Fruit fly (Drosophila melanogaster) whole organism, embryonic: Measurements from ENCODE around the gene Frmd5.

Experiments
- Atf3 ChIP-seq: fragments of 200-800 bp; sonication (Bioruptor generic); optimal IDR thresholded peaks from 3 replicates; lab custom pipeline; 2016; ENCODE audit warnings: missing biosample characterization, missing genetic modification characterization
- BtbVII ChIP-seq: fragments of 200-800 bp; sonication (Bioruptor generic); optimal IDR thresholded peaks from 3 replicates; lab custom pipeline; 2017; ENCODE audit warnings: missing biosample characterization, mild to moderate bottlenecking, missing genetic modification characterization
- CG10147 ChIP-seq: fragments of 200-800 bp; sonication (Bioruptor generic); optimal IDR thresholded peaks from 2 replicates; lab custom pipeline; 2019; ENCODE audit warnings: missing biosample characterization, mild to moderate bottlenecking, missing genetic modification characterization, moderate library complexity
- CG10274 ChIP-seq: fragments of 200-800 bp; sonication (Bioruptor generic); optimal IDR thresholded peaks from 3 replicates; lab custom pipeline; 2017; ENCODE audit warnings: missing biosample characterization, mild to moderate bottlenecking, missing genetic modification characterization
- CG10543 ChIP-seq: fragments of 200-800 bp; sonication (Bioruptor generic); optimal IDR thresholded peaks from 3 replicates; lab custom pipeline; 2017; ENCODE audit warnings: missing biosample characterization, mild to moderate bottlenecking, missing genetic modification characterization, moderate library complexity
- CG11085 ChIP-seq: fragments of 200-800 bp; sonication (Bioruptor generic); IDR thresholded peaks from 2 replicates; pipeline ENCODE4 v1.3.6; 2022; ENCODE audit warnings: missing biosample characterization, missing genetic modification characterization
- CG11723 ChIP-seq: fragments of 200-800 bp; sonication (Bioruptor generic); optimal IDR thresholded peaks from 2 replicates; lab custom pipeline; 2017; ENCODE audit warnings: missing biosample characterization, mild to moderate bottlenecking, missing genetic modification characterization
- CG12942 ChIP-seq: fragments of 200-800 bp; sonication (Bioruptor generic); optimal IDR thresholded peaks from 3 replicates; lab custom pipeline; 2016; ENCODE audit warnings: missing biosample characterization, missing genetic modification characterization
- CG13123 ChIP-seq: fragments of 200-800 bp; sonication (Bioruptor generic); optimal IDR thresholded peaks from 2 replicates; lab custom pipeline; 2016; ENCODE audit warnings: missing biosample characterization, missing genetic modification characterization
- CG13894 ChIP-seq: fragments of 200-800 bp; sonication (Bioruptor generic); optimal IDR thresholded peaks from 3 replicates; lab custom pipeline; 2018; ENCODE audit warnings: missing biosample characterization, mild to moderate bottlenecking, missing genetic modification characterization, moderate library complexity
- CG14710 ChIP-seq: fragments of 200-800 bp; sonication (Bioruptor generic); optimal IDR thresholded peaks from 3 replicates; lab custom pipeline; 2019; ENCODE audit warnings: missing biosample characterization, mild to moderate bottlenecking, missing genetic modification characterization, moderate library complexity
- CG1529 ChIP-seq: fragments of 200-800 bp; sonication (Bioruptor generic); optimal IDR thresholded peaks from 3 replicates; lab custom pipeline; 2018; ENCODE audit warnings: missing biosample characterization, missing genetic modification characterization
- CG15514 ChIP-seq: fragments of 200-800 bp; sonication (Bioruptor generic); optimal IDR thresholded peaks from 3 replicates; lab custom pipeline; 2017; ENCODE audit warnings: missing biosample characterization, missing genetic modification characterization, mild to moderate bottlenecking, moderate library complexity, missing genetic modification reagents
- CG16815 ChIP-seq: fragments of 200-800 bp; sonication (Bioruptor generic); optimal IDR thresholded peaks from 3 replicates; lab custom pipeline; 2017; ENCODE audit warnings: missing biosample characterization, mild to moderate bottlenecking, missing genetic modification characterization
- CG17612 ChIP-seq: fragments of 200-800 bp; sonication (Bioruptor generic); IDR thresholded peaks from 2 replicates; pipeline ENCODE4 v1.3.6; 2022; ENCODE audit warnings: missing biosample characterization, missing genetic modification characterization
- CG17802 ChIP-seq: fragments of 200-800 bp; sonication (Bioruptor generic); optimal IDR thresholded peaks from 2 replicates; lab custom pipeline; 2018; ENCODE audit warnings: missing biosample characterization, mild to moderate bottlenecking, missing genetic modification characterization, moderate library complexity
- CG18764 ChIP-seq: fragments of 200-800 bp; sonication (Bioruptor generic); optimal IDR thresholded peaks from 3 replicates; lab custom pipeline; 2016; ENCODE audit warnings: missing biosample characterization, missing genetic modification characterization
- CG2202 ChIP-seq: fragments of 200-800 bp; sonication (Bioruptor generic); optimal IDR thresholded peaks from 2 replicates; lab custom pipeline; 2018; ENCODE audit warnings: missing biosample characterization, mild to moderate bottlenecking, missing genetic modification characterization
- CG2875 ChIP-seq: fragments of 200-800 bp; sonication (Bioruptor generic); optimal IDR thresholded peaks from 2 replicates; lab custom pipeline; 2017; ENCODE audit warnings: missing biosample characterization, mild to moderate bottlenecking, missing genetic modification characterization, missing genetic modification reagents
- CG30020 ChIP-seq: fragments of 200-800 bp; optimal IDR thresholded peaks from 2 replicates; lab custom pipeline; 2019; ENCODE audit warnings: missing biosample characterization, mild to moderate bottlenecking, missing genetic modification characterization, moderate library complexity
- CG3065 ChIP-seq: fragments of 200-800 bp; sonication (Bioruptor generic); optimal IDR thresholded peaks from 2 replicates; lab custom pipeline; 2016; ENCODE audit warnings: missing biosample characterization, missing genetic modification characterization
- CG3163 ChIP-seq: fragments of 200-800 bp; sonication (Bioruptor generic); optimal IDR thresholded peaks from 3 replicates; lab custom pipeline; 2016; ENCODE audit warnings: missing biosample characterization, missing genetic modification characterization
- CG6683 ChIP-seq: fragments of 200-800 bp; sonication (Bioruptor generic); optimal IDR thresholded peaks from 2 replicates; lab custom pipeline; 2017; ENCODE audit warnings: missing biosample characterization, mild to moderate bottlenecking, missing genetic modification characterization, missing genetic modification reagents
- CG8944 ChIP-seq: fragments of 200-800 bp; sonication (Bioruptor generic); optimal IDR thresholded peaks from 3 replicates; lab custom pipeline; 2016; ENCODE audit warnings: missing biosample characterization, missing genetic modification characterization
- CG9932 ChIP-seq: fragments of 200-800 bp; sonication (Bioruptor generic); IDR thresholded peaks from 2 replicates; pipeline ENCODE4 v1.3.6; 2022; ENCODE audit warnings: missing biosample characterization, missing genetic modification characterization
- Ets97D ChIP-seq: fragments of 200-800 bp; sonication (Bioruptor generic); optimal IDR thresholded peaks from 3 replicates; lab custom pipeline; 2016; ENCODE audit warnings: missing biosample characterization, missing genetic modification characterization
- HmgZ ChIP-seq: fragments of 200-800 bp; sonication (Bioruptor generic); optimal IDR thresholded peaks from 2 replicates; lab custom pipeline; 2018; ENCODE audit warnings: missing biosample characterization, mild to moderate bottlenecking, missing genetic modification characterization
- NFAT ChIP-seq: fragments of 200-800 bp; sonication (Bioruptor generic); IDR thresholded peaks from 2 replicates; pipeline ENCODE4 v1.3.6; 2022; ENCODE audit warnings: missing biosample characterization, missing genetic modification characterization
- Nf-YB ChIP-seq: fragments of 200-800 bp; sonication (Bioruptor generic); optimal IDR thresholded peaks from 3 replicates; lab custom pipeline; 2019; ENCODE audit warnings: missing biosample characterization, mild to moderate bottlenecking, missing genetic modification characterization, moderate library complexity
- Taf1 ChIP-seq: fragments of 200-800 bp; sonication (Bioruptor generic); IDR thresholded peaks from 2 replicates; pipeline ENCODE4 v1.3.6; 2022; ENCODE audit warnings: missing biosample characterization, missing genetic modification characterization
- cg ChIP-seq: fragments of 200-800 bp; sonication (Bioruptor generic); optimal IDR thresholded peaks from 3 replicates; lab custom pipeline; 2019; ENCODE audit warnings: missing biosample characterization, mild to moderate bottlenecking, missing genetic modification characterization, moderate library complexity
- croc ChIP-seq: fragments of 200-800 bp; sonication (Bioruptor generic); conservative IDR thresholded peaks from 3 replicates; pipeline ENCODE4 v1.3.6; 2022; ENCODE audit warnings: missing biosample characterization, missing genetic modification characterization
- emc ChIP-seq: fragments of 200-800 bp; sonication (Bioruptor generic); optimal IDR thresholded peaks from 2 replicates; lab custom pipeline; 2016; ENCODE audit warnings: missing biosample characterization, missing genetic modification characterization
- esg ChIP-seq: fragments of 200-800 bp; sonication (Bioruptor generic); conservative IDR thresholded peaks from 2 replicates; pipeline ENCODE4 v1.3.6; 2022; ENCODE audit warnings: missing biosample characterization, missing genetic modification characterization
- gt ChIP-seq: fragments of 200-800 bp; sonication (Bioruptor generic); IDR thresholded peaks from 2 replicates; pipeline ENCODE4 v1.3.6; 2022; ENCODE audit warnings: missing biosample characterization, missing genetic modification characterization
- ind ChIP-seq: fragments of 200-800 bp; sonication (Bioruptor generic); optimal IDR thresholded peaks from 3 replicates; lab custom pipeline; 2016; ENCODE audit warnings: missing biosample characterization, missing genetic modification characterization
- jing ChIP-seq: fragments of 200-800 bp; sonication (Bioruptor generic); optimal IDR thresholded peaks from 2 replicates; lab custom pipeline; 2018; ENCODE audit warnings: missing biosample characterization, mild to moderate bottlenecking, missing genetic modification characterization
- nerfin-2 ChIP-seq: fragments of 200-800 bp; sonication (Bioruptor generic); IDR thresholded peaks from 2 replicates; pipeline ENCODE4 v1.3.6; 2022; ENCODE audit warnings: missing biosample characterization, missing genetic modification characterization; ENCODE audit not compliant: partially characterized antibody
- nmo ChIP-seq: fragments of 200-800 bp; sonication (Bioruptor generic); optimal IDR thresholded peaks from 2 replicates; lab custom pipeline; 2018; ENCODE audit warnings: missing biosample characterization, mild to moderate bottlenecking, missing genetic modification characterization, moderate library complexity
- odd ChIP-seq: fragments of 200-800 bp; sonication (Bioruptor generic); optimal IDR thresholded peaks from 2 replicates; lab custom pipeline; 2017; ENCODE audit warnings: missing biosample characterization, mild to moderate bottlenecking, missing genetic modification characterization
- peb ChIP-seq: fragments of 200-800 bp; sonication (Bioruptor generic); IDR thresholded peaks from 2 replicates; pipeline ENCODE4 v1.3.6; 2022; ENCODE audit warnings: missing biosample characterization, missing genetic modification characterization
- phol ChIP-seq: fragments of 200-800 bp; sonication (Bioruptor generic); optimal IDR thresholded peaks from 3 replicates; lab custom pipeline; 2018; ENCODE audit warnings: missing biosample characterization, mild to moderate bottlenecking, missing genetic modification characterization, moderate library complexity
- row ChIP-seq: fragments of 200-800 bp; sonication (Bioruptor generic); IDR thresholded peaks from 3 replicates; pipeline ENCODE4 v1.3.6; 2022; ENCODE audit warnings: missing biosample characterization, missing genetic modification characterization
- sens-2 ChIP-seq: fragments of 200-800 bp; sonication (Bioruptor generic); IDR thresholded peaks from 2 replicates; pipeline ENCODE4 v1.3.6; 2022; ENCODE audit warnings: missing biosample characterization, missing genetic modification characterization
- tin ChIP-seq: fragments of 200-800 bp; sonication (Bioruptor generic); optimal IDR thresholded peaks from 3 replicates; lab custom pipeline; 2016; ENCODE audit warnings: missing biosample characterization, missing genetic modification characterization
- tll ChIP-seq, 2 experiments: fragments of 200-800 bp in 1 of 2; fragments of >200 bp in 1 of 2; sonication (Bioruptor generic) in 1 of 2; optimal IDR thresholded peaks; 2 replicates each; lab custom pipeline; 2017 to 2019; ENCODE audit warnings: missing biosample characterization in 2 of 2, missing genetic modification characterization in 2 of 2, mild to moderate bottlenecking in 1 of 2, moderate library complexity in 1 of 2
- trh ChIP-seq: fragments of 200-800 bp; sonication (Bioruptor generic); optimal IDR thresholded peaks from 2 replicates; lab custom pipeline; 2016; ENCODE audit warnings: missing biosample characterization, missing genetic modification characterization
- vfl ChIP-seq: fragments of 200-800 bp; sonication (Bioruptor generic); optimal IDR thresholded peaks from 2 replicates; lab custom pipeline; 2016; ENCODE audit warnings: missing biosample characterization, missing genetic modification characterization
- zen ChIP-seq: fragments of 200-800 bp; sonication (Bioruptor generic); optimal IDR thresholded peaks from 3 replicates; lab custom pipeline; 2018; ENCODE audit warnings: missing biosample characterization, mild to moderate bottlenecking, missing genetic modification characterization, moderate library complexity

The Frmd5 gene

DNA sequence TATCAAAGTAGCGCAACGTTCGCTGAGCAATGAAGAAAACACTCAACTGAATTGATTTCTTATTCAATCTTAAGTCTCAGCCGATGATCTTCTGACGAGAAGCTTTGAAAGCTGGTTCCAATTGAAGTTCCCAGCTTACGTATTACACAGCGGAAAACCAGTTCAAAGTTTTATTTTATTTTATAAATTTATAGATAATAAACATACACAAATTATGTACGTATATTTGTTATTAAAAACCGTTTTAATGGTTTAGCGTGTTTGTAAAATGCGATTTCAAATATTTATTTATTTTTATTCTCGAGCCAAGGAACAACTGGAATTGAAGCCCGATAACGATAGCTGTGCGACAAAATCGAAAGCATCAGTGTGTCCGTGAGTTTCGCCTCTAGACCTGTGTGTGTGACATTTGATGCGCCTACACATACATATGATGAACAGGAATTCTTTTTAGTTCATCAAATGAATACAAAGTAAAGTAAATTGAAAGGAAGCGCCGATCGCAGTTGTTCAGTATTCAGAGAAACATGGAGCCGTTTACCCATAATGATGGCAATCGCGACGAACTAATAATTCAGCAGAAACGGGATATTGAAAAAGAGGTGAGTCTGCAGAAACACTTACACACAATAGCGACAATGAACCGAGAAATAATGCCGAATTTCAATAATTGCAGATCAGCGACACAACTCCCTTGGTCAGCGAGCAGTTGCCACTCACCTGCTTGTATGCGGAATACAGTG lies 37.6 kb upstream of the Frmd5 start, which contains the start of the genes CG5390 and CG4968 (continued):
- TF ChIP-seq phol (tag; lab: Kevin White, UChicago), result peak; percentile 70
- TF ChIP-seq CG15514, result peak; percentile 97
- peak; percentile 7 for TF ChIP-seq CG17802 (tag; lab: Kevin White, UChicago)
- TF ChIP-seq gt (GFP tag; lab: Robert Waterston, UW), result no peak
- no peak for TF ChIP-seq CG3163 (GFP tag; lab: Kevin White, UChicago)
- TF ChIP-seq emc (GFP tag; lab: Kevin White, UChicago), result no peak
- no peak for TF ChIP-seq CG2875 (GFP tag; lab: Kevin White, UChicago)
- TF ChIP-seq row, result peak; percentile 82
- TF ChIP-seq CG9932 (GFP tag; lab: Robert Waterston, UW), result peak; percentile 79
- peak; percentile 60 for TF ChIP-seq CG6683 (GFP tag; lab: Kevin White, UChicago)
- no peak for TF ChIP-seq jing
- peak; percentile 41 for TF ChIP-seq CG1529
- no peak for TF ChIP-seq CG17612
- TF ChIP-seq Atf3 (GFP tag; lab: Kevin White, UChicago), result no peak
- TF ChIP-seq cg (GFP tag; lab: Kevin White, UChicago), result peak; percentile 88
- TF ChIP-seq CG14710 (tag; lab: Kevin White, UChicago), result peak; percentile 70
- peak; percentile 68 for TF ChIP-seq HmgZ
- peak; percentile 77 for TF ChIP-seq Ets97D (GFP tag; lab: Kevin White, UChicago)
- peak; percentile 17 for TF ChIP-seq CG2202 (tag; lab: Kevin White, UChicago)
- TF ChIP-seq trh (GFP tag; lab: Kevin White, UChicago), result no peak
- TF ChIP-seq odd (GFP tag; lab: Kevin White, UChicago), result peak; percentile 56
- peak; percentile 13; the same call in 1 of the 2 replicates for TF ChIP-seq esg
- no peak for TF ChIP-seq nerfin-2
- peak; percentile 70 for TF ChIP-seq CG10147 (GFP tag; lab: Kevin White, UChicago)
- TF ChIP-seq CG12942 (GFP tag; lab: Kevin White, UChicago), result peak; percentile 52
- TF ChIP-seq Nf-YB (GFP tag; lab: Kevin White, UChicago), result peak; percentile 44
- peak; percentile 46 for TF ChIP-seq tin
- peak; percentile 50 for TF ChIP-seq CG11723 (GFP tag; lab: Kevin White, UChicago)
- TF ChIP-seq CG30020 (tag; lab: Kevin White, UChicago), result peak; percentile 94
- TF ChIP-seq CG10274 (GFP tag; lab: Kevin White, UChicago), result peak; percentile 10
- peak; percentile 33 for TF ChIP-seq zen (tag; lab: Kevin White, UChicago)
- TF ChIP-seq peb, result no peak
- no peak for TF ChIP-seq CG18764
- TF ChIP-seq NFAT, result peak; percentile 70
- no peak for TF ChIP-seq croc (GFP tag; lab: Robert Waterston, UW)
- TF ChIP-seq CG16815 (GFP tag; lab: Kevin White, UChicago), result peak; percentile 12
- TF ChIP-seq nmo (GFP tag; lab: Kevin White, UChicago), result peak; percentile 66
- TF ChIP-seq CG3065, result no peak
- TF ChIP-seq CG13894 (tag; lab: Kevin White, UChicago), result peak; percentile 88
- peak; percentile 53 for TF ChIP-seq ind (GFP tag; lab: Kevin White, UChicago)
- TF ChIP-seq CG13123 (GFP tag; lab: Kevin White, UChicago), result peak; percentile 14
- TF ChIP-seq vfl (GFP tag; lab: Kevin White, UChicago), result peak; percentile 30
- TF ChIP-seq tll (GFP tag; optimal IDR thresholded peaks at IDR 0.05; lab: Kevin White, UChicago), result no peak
- TF ChIP-seq sens-2, result no peak
- TF ChIP-seq CG8944 (GFP tag; lab: Kevin White, UChicago), result no peak
- TF ChIP-seq CG10543 (GFP tag; lab: Kevin White, UChicago), result peak; percentile 70
- TF ChIP-seq BtbVII (GFP tag; lab: Kevin White, UChicago), result peak; percentile 76
- TF ChIP-seq Taf1 (GFP tag; lab: Robert Waterston, UW), result 0 out of 2 replicates have a peak, but pooled peaks have one; percentile 14
- TF ChIP-seq CG11085 (GFP tag; lab: Robert Waterston, UW), result peak; percentile 39; the same call in 1 of the 2 replicates
